Worm (Caenorhabditis elegans): Measurements from ENCODE around the gene try-12.

The try-12 gene

DNA sequence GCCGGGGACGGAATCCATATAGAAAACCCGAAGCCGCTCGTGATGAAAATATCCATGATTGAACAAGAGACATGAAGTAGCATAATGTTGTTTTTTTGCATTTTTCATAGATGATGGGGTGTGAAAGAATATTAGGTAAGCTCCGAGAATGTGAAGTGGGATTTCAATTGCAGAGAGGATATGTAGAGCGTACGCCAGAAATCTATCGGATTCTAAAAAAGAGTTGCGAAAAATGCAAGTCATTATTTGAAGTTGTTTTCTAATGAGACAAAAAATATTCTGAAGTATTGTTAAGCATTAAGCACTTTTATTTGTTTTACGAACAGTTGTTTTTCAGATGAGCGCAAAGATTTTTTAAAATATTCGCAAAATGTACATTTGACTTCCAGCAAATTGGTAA is 24.8 kb upstream of the try-12 start, which contains the start of gene F18E3.10:
TSS of gene F18E3.10 (minus strand) at position 101 of the 400 bp plus-strand sequence.
- TF ChIP-seq nhr-28 (tag; optimal IDR thresholded peaks at IDR 0.05) = no peak
- no peak for TF ChIP-seq fkh-10 (GFP tag; optimal IDR thresholded peaks at IDR 0.05)
- TF ChIP-seq unc-62 (GFP tag; optimal IDR thresholded peaks at IDR 0.05) = no peak
- TF ChIP-seq unc-39 (tag; optimal IDR thresholded peaks at IDR 0.05) = no peak
- no peak for TF ChIP-seq nhr-76 (tag; optimal IDR thresholded peaks at IDR 0.05)
- no peak for TF ChIP-seq ZK546.5 (tag; optimal IDR thresholded peaks at IDR 0.05)
- no peak for TF ChIP-seq mml-1 (tag; optimal IDR thresholded peaks at IDR 0.05)
- TF ChIP-seq ama-1 (optimal IDR thresholded peaks at IDR 0.05) = no peak
- TF ChIP-seq daf-12 (tag; optimal IDR thresholded peaks at IDR 0.05) = no peak
- no peak for TF ChIP-seq zag-1 (tag; optimal IDR thresholded peaks at IDR 0.05)
- TF ChIP-seq ztf-11 (tag; optimal IDR thresholded peaks at IDR 0.05) = no peak
- TF ChIP-seq hmg-11 (tag; optimal IDR thresholded peaks at IDR 0.05) = no peak
- no peak for TF ChIP-seq nhr-23 (tag; optimal IDR thresholded peaks at IDR 0.05)
- no peak for TF ChIP-seq pqm-1 (tag; optimal IDR thresholded peaks at IDR 0.05)
- no peak for TF ChIP-seq nhr-67 (tag; optimal IDR thresholded peaks at IDR 0.05)
- no peak for TF ChIP-seq ceh-28 (tag; optimal IDR thresholded peaks at IDR 0.05)
- no peak for TF ChIP-seq elt-1 (tag; optimal IDR thresholded peaks at IDR 0.05)
- no peak for TF ChIP-seq snpc-4 (tag; optimal IDR thresholded peaks at IDR 0.05)
- TF ChIP-seq ceh-82 (tag; optimal IDR thresholded peaks at IDR 0.05) = no peak

DNA sequence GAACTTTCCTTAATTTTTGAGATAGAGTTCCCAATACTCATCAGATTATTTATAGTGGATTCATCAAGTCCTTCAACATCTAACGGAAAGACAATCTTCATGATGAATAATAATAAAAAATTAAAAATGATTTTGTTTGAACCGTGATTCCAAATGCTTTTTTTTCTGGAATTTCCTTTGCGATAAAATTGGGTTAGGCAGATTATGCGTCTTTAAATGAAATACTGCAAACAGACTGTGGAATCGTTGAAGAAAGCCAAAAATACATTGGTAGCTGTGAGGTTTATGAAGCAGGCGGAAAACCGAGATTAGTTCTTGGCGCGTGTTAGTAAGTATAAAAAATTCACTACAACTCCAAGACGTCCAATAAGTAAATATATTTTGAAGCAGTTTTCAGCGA is 22.6 kb upstream of the try-12 start, which contains the start of gene srw-68:
TSS of gene srw-68 (minus strand) at position 101 of the 400 bp plus-strand sequence.
- TF ChIP-seq unc-62 (GFP tag; optimal IDR thresholded peaks at IDR 0.05) (no peak), ceh-9 (tag; optimal IDR thresholded peaks at IDR 0.05) (no peak), nhr-43 (tag; optimal IDR thresholded peaks at IDR 0.05; ENCODE audit: poor library complexity, severe bottlenecking) (no peak), zag-1 (tag; optimal IDR thresholded peaks at IDR 0.05) (no peak), nfya-1 (tag; optimal IDR thresholded peaks at IDR 0.05; ENCODE audit: insufficient read depth) (no peak), pqm-1 (tag; optimal IDR thresholded peaks at IDR 0.05) (no peak), ceh-28 (tag; optimal IDR thresholded peaks at IDR 0.05) (no peak), hmg-11 (tag; optimal IDR thresholded peaks at IDR 0.05) (no peak), daf-12 (tag; optimal IDR thresholded peaks at IDR 0.05) (no peak), fos-1 (tag; optimal IDR thresholded peaks at IDR 0.05) (no peak)

DNA sequence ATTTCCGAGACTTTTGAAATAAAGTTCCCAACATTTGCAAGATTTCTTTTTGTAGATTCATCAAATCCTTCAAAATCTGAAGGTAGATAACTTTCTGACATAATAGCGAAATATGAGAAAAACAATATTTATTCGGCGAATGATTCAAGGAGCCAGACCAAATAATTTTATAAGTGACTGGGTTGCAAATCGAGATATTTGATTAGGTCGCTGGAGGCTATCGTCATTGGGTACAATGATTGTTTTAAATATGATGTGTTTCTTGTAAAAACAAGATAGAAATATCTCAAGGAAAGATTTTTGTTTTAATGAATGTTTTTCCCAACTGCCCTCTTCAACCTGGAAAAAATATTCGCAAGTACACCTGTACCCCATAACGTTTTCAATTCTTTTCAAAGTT is 20.3 kb upstream of the try-12 start, which contains the start of gene srw-69:
TSS of gene srw-69 (minus strand) at position 101 of the 400 bp plus-strand sequence.
- TF ChIP-seq eor-1 (tag; optimal IDR thresholded peaks at IDR 0.05) = no peak
- TF ChIP-seq nhr-25 (tag; optimal IDR thresholded peaks at IDR 0.05) = no peak
- TF ChIP-seq aly-2 (tag; optimal IDR thresholded peaks at IDR 0.05) = no peak
- no peak for TF ChIP-seq ztf-11 (tag; optimal IDR thresholded peaks at IDR 0.05)

DNA sequence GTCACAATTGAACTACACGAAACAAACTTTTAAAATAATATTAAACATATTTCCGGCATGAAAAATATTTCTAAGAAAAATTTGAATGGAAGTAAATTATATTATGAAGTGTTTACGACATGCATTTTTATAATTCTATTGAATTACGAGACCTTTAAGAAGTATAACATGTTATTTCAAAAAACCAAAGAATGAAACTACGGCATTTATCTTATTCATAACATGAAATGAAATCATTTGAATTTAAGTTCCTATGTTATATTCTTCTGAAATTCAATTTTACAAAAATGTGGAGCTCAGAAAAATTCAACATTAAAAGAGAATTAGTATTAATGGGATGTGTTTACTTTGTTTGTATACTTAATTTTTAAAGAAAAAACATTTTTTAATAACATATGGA is 18.1 kb upstream of the try-12 start, which contains the start of gene srw-71:
TSS of gene srw-71 (minus strand) at position 101 of the 400 bp plus-strand sequence.
- TF ChIP-seq ceh-28 (tag; optimal IDR thresholded peaks at IDR 0.05) (no peak), nhr-76 (tag; optimal IDR thresholded peaks at IDR 0.05) (no peak), fkh-2 (tag; optimal IDR thresholded peaks at IDR 0.05) (no peak), nhr-11 (tag; optimal IDR thresholded peaks at IDR 0.05) (no peak), snpc-4 (tag; optimal IDR thresholded peaks at IDR 0.05) (no peak), nhr-43 (tag; optimal IDR thresholded peaks at IDR 0.05; ENCODE audit: poor library complexity, severe bottlenecking) (no peak), egl-27 (tag; optimal IDR thresholded peaks at IDR 0.05) (no peak), unc-39 (tag; optimal IDR thresholded peaks at IDR 0.05) (no peak), ztf-11 (tag; optimal IDR thresholded peaks at IDR 0.05) (no peak), jun-1 (tag; optimal IDR thresholded peaks at IDR 0.05) (no peak), nhr-28 (tag; optimal IDR thresholded peaks at IDR 0.05) (no peak), aly-2 (tag; optimal IDR thresholded peaks at IDR 0.05) (no peak), zag-1 (tag; optimal IDR thresholded peaks at IDR 0.05) (no peak), skn-1 (tag; optimal IDR thresholded peaks at IDR 0.05) (no peak), sea-2 (GFP tag; optimal IDR thresholded peaks at IDR 0.05) (no peak), nhr-25 (tag; optimal IDR thresholded peaks at IDR 0.05) (no peak), mml-1 (tag; optimal IDR thresholded peaks at IDR 0.05) (no peak), hmg-11 (tag; optimal IDR thresholded peaks at IDR 0.05) (no peak), fos-1 (tag; optimal IDR thresholded peaks at IDR 0.05) (no peak)

DNA sequence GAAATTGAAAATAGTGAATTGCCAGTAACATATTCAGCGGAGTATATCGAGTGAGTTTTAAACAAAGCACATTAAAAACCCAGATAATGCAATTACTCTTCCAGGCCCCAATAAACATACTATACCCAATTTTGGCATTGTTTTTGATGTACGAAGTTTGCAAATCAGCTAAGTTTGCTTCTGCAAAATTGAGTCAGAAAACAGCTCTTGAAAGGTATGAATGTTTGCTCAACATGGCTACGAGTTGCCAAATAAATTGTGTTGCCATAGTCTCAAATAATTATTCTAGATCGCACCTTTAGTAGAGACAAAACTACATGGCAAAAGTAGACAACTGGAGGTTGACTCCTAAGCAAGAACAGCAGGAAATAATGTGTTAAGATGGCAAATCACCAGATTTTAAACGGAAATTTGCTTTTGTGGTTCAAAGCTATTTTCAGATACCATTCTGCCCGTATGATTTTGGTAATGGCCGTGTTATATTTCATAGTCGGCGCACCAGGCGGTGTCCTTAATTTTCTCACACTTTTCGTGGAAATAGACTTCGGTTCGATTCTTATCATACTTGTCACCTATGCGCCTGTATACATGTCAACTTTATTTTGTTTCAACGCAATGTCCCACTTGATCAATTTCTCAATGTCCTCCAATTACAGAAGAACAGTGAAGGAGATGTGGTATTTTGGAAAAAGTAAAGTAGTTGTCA is 16.6 kb upstream of the try-12 start:
- TF ChIP-seq nhr-43 (tag; optimal IDR thresholded peaks at IDR 0.05; ENCODE audit: poor library complexity, severe bottlenecking) (peak; percentile 70), fkh-10 (GFP tag; optimal IDR thresholded peaks at IDR 0.05) (no peak), elt-3 (tag; optimal IDR thresholded peaks at IDR 0.05) (no peak), ztf-4 (tag; optimal IDR thresholded peaks at IDR 0.05) (no peak), nhr-23 (tag; optimal IDR thresholded peaks at IDR 0.05) (peak; percentile 6), fos-1 (tag; optimal IDR thresholded peaks at IDR 0.05) (no peak), lsy-12 (tag; optimal IDR thresholded peaks at IDR 0.05) (peak; percentile 24), unc-62 (GFP tag; optimal IDR thresholded peaks at IDR 0.05) (no peak), nhr-77 (tag; optimal IDR thresholded peaks at IDR 0.05) (no peak), ceh-28 (tag; optimal IDR thresholded peaks at IDR 0.05) (no peak), eor-1 (tag; optimal IDR thresholded peaks at IDR 0.05) (no peak), nhr-67 (tag; optimal IDR thresholded peaks at IDR 0.05) (no peak), elt-2 (tag; optimal IDR thresholded peaks at IDR 0.05) (peak; percentile 42), R02D3.7 (tag; optimal IDR thresholded peaks at IDR 0.05) (no peak), tbx-2 (tag; optimal IDR thresholded peaks at IDR 0.05) (no peak), lin-39 (tag; optimal IDR thresholded peaks at IDR 0.05) (no peak), ama-1 (optimal IDR thresholded peaks at IDR 0.05) (peak; percentile 76), pha-4 (tag; optimal IDR thresholded peaks at IDR 0.05) (no peak)

Measured in whole organism, L3 larva.